Worm (Caenorhabditis elegans) whole organism, L3 larva: Measurements from ENCODE around the gene ZK1128.7.
A peak's percentile ranks its signal among the peaks of the same experiment; 100 is the strongest.

Source experiments
- aly-2 ChIP-seq: fragments of 150-350 bp; optimal IDR thresholded peaks from 2 replicates; lab custom pipeline; 2014; ENCODE audit warnings: missing biosample characterization, missing genetic modification characterization
- egl-27 ChIP-seq: sonication (generic microtip); optimal IDR thresholded peaks from 4 replicates; lab custom pipeline; 2017; ENCODE audit warnings: missing biosample characterization, missing genetic modification reagents, missing genetic modification characterization
- lin-39 ChIP-seq: fragments of 150-350 bp; optimal IDR thresholded peaks from 2 replicates; lab custom pipeline; 2018; ENCODE audit warnings: missing biosample characterization, missing genetic modification reagents, missing genetic modification characterization
- nhr-77 ChIP-seq: fragments of 150-350 bp; optimal IDR thresholded peaks from 2 replicates; lab custom pipeline; 2014; ENCODE audit warnings: missing biosample characterization, missing genetic modification characterization
- pha-4 ChIP-seq: fragments of 150-350 bp; optimal IDR thresholded peaks from 2 replicates; lab custom pipeline; 2014; ENCODE audit warnings: missing biosample characterization, missing genetic modification reagents, missing genetic modification characterization
- snpc-4 ChIP-seq: fragments of 150-350 bp; optimal IDR thresholded peaks from 2 replicates; lab custom pipeline; 2014; ENCODE audit warnings: missing biosample characterization, missing genetic modification characterization
- unc-39 ChIP-seq: sonication (generic microtip); optimal IDR thresholded peaks from 4 replicates; lab custom pipeline; 2017; ENCODE audit warnings: missing biosample characterization, missing genetic modification characterization
- unc-62 ChIP-seq: fragments of 150-350 bp; sonication (generic microtip); optimal IDR thresholded peaks from 4 replicates; lab custom pipeline; 2014; ENCODE audit warnings: missing biosample characterization, missing genetic modification reagents, missing genetic modification characterization
- zag-1 ChIP-seq: fragments of 150-350 bp; optimal IDR thresholded peaks from 2 replicates; lab custom pipeline; 2014; ENCODE audit warnings: missing biosample characterization, missing genetic modification characterization

DNA sequence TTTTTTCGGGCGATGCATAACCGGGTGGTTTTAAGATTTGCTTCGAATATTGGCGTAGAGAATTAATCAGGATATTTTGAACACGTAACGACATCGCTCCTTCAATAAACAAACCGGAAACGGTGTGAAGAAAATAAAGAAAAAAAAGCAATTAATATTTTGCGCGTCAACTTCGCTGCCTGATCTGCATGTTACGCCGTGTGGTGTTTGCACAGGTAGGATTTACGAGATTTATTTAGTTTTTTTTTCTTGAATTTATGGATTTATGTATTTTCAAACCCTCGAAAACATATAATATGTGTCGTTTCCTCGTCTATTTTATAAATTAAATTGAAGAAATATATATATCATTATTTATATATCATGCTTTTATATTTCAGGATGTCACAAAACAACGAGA is 22.1 kb upstream of the ZK1128.7 start, which contains the start of the genes ZK1128.1 and mett-10:
- TF ChIP-seq zag-1 (tag; lab: Kevin White, UChicago) (no peak), lin-39 (tag; lab: Kevin White, UChicago) (no peak), pha-4 (tag; lab: Kevin White, UChicago) (peak; percentile 51), aly-2 (tag; lab: Kevin White, UChicago) (no peak), snpc-4 (tag; lab: Kevin White, UChicago) (no peak), unc-39 (no peak), egl-27 (tag; lab: Kevin White, UChicago) (no peak), unc-62 (no peak), nhr-77 (tag; lab: Kevin White, UChicago) (no peak)
